Worm (Caenorhabditis elegans) whole organism, mixed stage, embryonic: ENCODE measurements around the gene T28C12.1.

Source experiments
- M03D4.4 ChIP-seq: sonication (generic microtip); optimal IDR thresholded peaks from 2 replicates; lab custom pipeline; 2017; ENCODE audit warnings: mild to moderate bottlenecking, missing genetic modification characterization, missing compliant biosample characterization
- bed-3 ChIP-seq: fragments of 200-800 bp; sonication (Bioruptor generic); optimal IDR thresholded peaks from 3 replicates; lab custom pipeline; 2018; ENCODE audit warnings: mild to moderate bottlenecking, missing genetic modification characterization, moderate library complexity, missing compliant biosample characterization
- blmp-1 ChIP-seq: fragments of 150-350 bp; optimal IDR thresholded peaks from 2 replicates; lab custom pipeline; 2014; ENCODE audit warnings: missing biosample characterization, missing genetic modification characterization
- ceh-39 ChIP-seq: fragments of 150-350 bp; optimal IDR thresholded peaks from 2 replicates; lab custom pipeline; 2014; ENCODE audit warnings: missing biosample characterization, missing genetic modification characterization
- ceh-43 ChIP-seq: fragments of 200-800 bp; sonication (Bioruptor generic); optimal IDR thresholded peaks from 2 replicates; lab custom pipeline; 2018; ENCODE audit warnings: mild to moderate bottlenecking, missing genetic modification characterization, moderate library complexity, missing compliant biosample characterization
- ceh-83 ChIP-seq: fragments of 200-800 bp; sonication (Bioruptor generic); optimal IDR thresholded peaks from 2 replicates; lab custom pipeline; 2018; ENCODE audit warnings: mild to moderate bottlenecking, missing genetic modification characterization, missing compliant biosample characterization
- cnd-1 ChIP-seq: fragments of 200-800 bp; sonication (Bioruptor generic); optimal IDR thresholded peaks from 2 replicates; lab custom pipeline; 2018; ENCODE audit warnings: mild to moderate bottlenecking, missing genetic modification characterization, missing compliant biosample characterization
- drap-1 ChIP-seq: fragments of 200-800 bp; sonication (Bioruptor generic); optimal IDR thresholded peaks from 3 replicates; lab custom pipeline; 2018; ENCODE audit warnings: mild to moderate bottlenecking, missing genetic modification characterization, missing compliant biosample characterization
- elt-1 ChIP-seq: sonication (generic microtip); optimal IDR thresholded peaks from 2 replicates; lab custom pipeline; 2017; ENCODE audit warnings: missing genetic modification characterization, mild to moderate bottlenecking, missing compliant biosample characterization, antibody characterized with exemption, moderate library complexity, borderline replicate concordance; ENCODE audit not compliant: insufficient read depth
- elt-3 ChIP-seq: fragments of 150-350 bp; optimal IDR thresholded peaks from 2 replicates; lab custom pipeline; 2014; ENCODE audit warnings: missing biosample characterization, missing genetic modification characterization
- flh-1 ChIP-seq: fragments of 200-800 bp; sonication (Bioruptor generic); optimal IDR thresholded peaks from 2 replicates; lab custom pipeline; 2018; ENCODE audit warnings: mild to moderate bottlenecking, missing genetic modification characterization, moderate library complexity, missing compliant biosample characterization
- ham-2 ChIP-seq: fragments of 200-800 bp; sonication (Bioruptor generic); optimal IDR thresholded peaks from 2 replicates; lab custom pipeline; 2018; ENCODE audit warnings: mild to moderate bottlenecking, missing genetic modification characterization, missing compliant biosample characterization
- hlh-1 ChIP-seq: fragments of 150-350 bp; optimal IDR thresholded peaks from 2 replicates; lab custom pipeline; 2014; ENCODE audit warnings: missing biosample characterization, missing genetic modification reagents, missing genetic modification characterization
- lin-32 ChIP-seq: fragments of 200-800 bp; sonication (Bioruptor generic); optimal IDR thresholded peaks from 2 replicates; lab custom pipeline; 2018; ENCODE audit warnings: mild to moderate bottlenecking, missing genetic modification characterization, missing compliant biosample characterization
- lsy-2 ChIP-seq: fragments of 150-350 bp; optimal IDR thresholded peaks from 2 replicates; lab custom pipeline; 2014; ENCODE audit warnings: missing biosample characterization, missing genetic modification characterization
- mab-5 ChIP-seq: fragments of 150-350 bp; optimal IDR thresholded peaks from 2 replicates; lab custom pipeline; 2014; ENCODE audit warnings: missing biosample characterization, missing genetic modification characterization
- mep-1 ChIP-seq: fragments of 150-350 bp; optimal IDR thresholded peaks from 2 replicates; lab custom pipeline; 2017; ENCODE audit warnings: missing biosample characterization, missing genetic modification reagents, missing genetic modification characterization, inconsistent platforms
- mls-2 ChIP-seq: sonication (generic microtip); optimal IDR thresholded peaks from 2 replicates; lab custom pipeline; 2016; ENCODE audit warnings: mild to moderate bottlenecking, missing genetic modification characterization, moderate library complexity, missing compliant biosample characterization
- nhr-12 ChIP-seq: fragments of 150-350 bp; optimal IDR thresholded peaks from 2 replicates; lab custom pipeline; 2014; ENCODE audit warnings: missing biosample characterization, missing genetic modification characterization
- nhr-2 ChIP-seq: fragments of 150-350 bp; optimal IDR thresholded peaks from 2 replicates; lab custom pipeline; 2014; ENCODE audit warnings: missing biosample characterization, missing genetic modification characterization
- nhr-237 ChIP-seq: fragments of 150-350 bp; optimal IDR thresholded peaks from 2 replicates; lab custom pipeline; 2014; ENCODE audit warnings: missing biosample characterization, missing genetic modification characterization
- nhr-28 ChIP-seq: fragments of 150-350 bp; optimal IDR thresholded peaks from 2 replicates; lab custom pipeline; 2014; ENCODE audit warnings: missing biosample characterization, missing genetic modification characterization
- nhr-76 ChIP-seq: sonication (generic microtip); optimal IDR thresholded peaks from 2 replicates; lab custom pipeline; 2017; ENCODE audit warnings: missing biosample characterization, missing genetic modification characterization
- pha-4 ChIP-seq: fragments of 150-350 bp; optimal IDR thresholded peaks from 2 replicates; lab custom pipeline; 2018; ENCODE audit warnings: missing biosample characterization, missing genetic modification reagents, missing genetic modification characterization
- sem-2 ChIP-seq: fragments of 200-800 bp; sonication (Bioruptor generic); optimal IDR thresholded peaks from 2 replicates; lab custom pipeline; 2018; ENCODE audit warnings: mild to moderate bottlenecking, missing genetic modification characterization, missing compliant biosample characterization
- snpc-4 ChIP-seq: fragments of 150-350 bp; optimal IDR thresholded peaks from 2 replicates; lab custom pipeline; 2014; ENCODE audit warnings: missing biosample characterization, missing genetic modification characterization
- sptf-1 ChIP-seq: sonication (generic microtip); optimal IDR thresholded peaks from 2 replicates; lab custom pipeline; 2017; ENCODE audit warnings: mild to moderate bottlenecking, missing genetic modification characterization, moderate library complexity, missing compliant biosample characterization
- tbx-8 ChIP-seq: fragments of 200-800 bp; sonication (Bioruptor generic); optimal IDR thresholded peaks from 2 replicates; lab custom pipeline; 2018; ENCODE audit warnings: mild to moderate bottlenecking, missing genetic modification characterization, moderate library complexity, missing compliant biosample characterization
- unc-120 ChIP-seq: sonication (generic microtip); optimal IDR thresholded peaks from 2 replicates; lab custom pipeline; 2017; ENCODE audit warnings: missing genetic modification characterization, missing compliant biosample characterization; ENCODE audit not compliant: poor library complexity, severe bottlenecking
- unc-39 ChIP-seq: fragments of 150-350 bp; optimal IDR thresholded peaks from 2 replicates; lab custom pipeline; 2014; ENCODE audit warnings: missing biosample characterization, missing genetic modification characterization
- unc-62 ChIP-seq: fragments of 150-350 bp; optimal IDR thresholded peaks from 2 replicates; lab custom pipeline; 2014; ENCODE audit warnings: missing biosample characterization, missing genetic modification reagents, missing genetic modification characterization
- zip-8 ChIP-seq: fragments of 150-350 bp; optimal IDR thresholded peaks from 2 replicates; lab custom pipeline; 2014; ENCODE audit warnings: missing biosample characterization, missing genetic modification characterization

The T28C12.1 gene

ce11 chrV:6342502-6342901, 10.8 kb downstream of the T28C12.1 start:
- TF ChIP-seq hlh-1 (tag; lab: Kevin White, UChicago) (peak; percentile 93), unc-120 (peak; percentile 36), zip-8 (tag; lab: Kevin White, UChicago) (no peak), elt-1 (no peak)

ce11 chrV:6344531-6345171, 12.9 kb downstream of the T28C12.1 start:
- TF ChIP-seq pha-4 (tag; lab: Kevin White, UChicago) = no peak

ce11 chrV:6346043-6346618, 14.4 kb downstream of the T28C12.1 start:
- no peak for TF ChIP-seq nhr-12
- TF ChIP-seq hlh-1 (tag; lab: Kevin White, UChicago) = peak; percentile 30
- TF ChIP-seq nhr-237 = no peak
- TF ChIP-seq tbx-8 (GFP tag; lab: Kevin White, UChicago) = no peak
- no peak for TF ChIP-seq nhr-2
- no peak for TF ChIP-seq lsy-2 (tag; lab: Kevin White, UChicago)
- TF ChIP-seq bed-3 (GFP tag; lab: Kevin White, UChicago) = no peak
- TF ChIP-seq elt-3 (tag; lab: Kevin White, UChicago) = no peak
- TF ChIP-seq lin-32 = no peak

- TF ChIP-seq unc-62 (GFP tag; lab: Kevin White, UChicago) = no peak
- no peak for TF ChIP-seq ceh-39 (tag; lab: Kevin White, UChicago)
- no peak for TF ChIP-seq sptf-1 (tag; lab: Kevin White, UChicago)
Observed at ce11 chrV:6346906-6347305, 15.2 kb downstream of the T28C12.1 start.

- TF ChIP-seq unc-39 (tag; lab: Kevin White, UChicago) (no peak), blmp-1 (tag; lab: Kevin White, UChicago) (no peak), ceh-39 (tag; lab: Kevin White, UChicago) (no peak), ceh-83 (GFP tag; lab: Kevin White, UChicago) (no peak), drap-1 (no peak), mep-1 (tag; lab: Kevin White, UChicago) (no peak), snpc-4 (no peak), M03D4.4 (tag; lab: Kevin White, UChicago) (no peak), sem-2 (GFP tag; lab: Kevin White, UChicago) (no peak)
Observed at ce11 chrV:6348133-6348532, 16.4 kb downstream of the T28C12.1 start.

ce11 chrV:6349597-6349996, 17.9 kb downstream of the T28C12.1 start:
- TF ChIP-seq mls-2 (tag; lab: Kevin White, UChicago) (no peak), unc-120 (no peak), ceh-83 (GFP tag; lab: Kevin White, UChicago) (no peak), blmp-1 (tag; lab: Kevin White, UChicago) (no peak), unc-39 (tag; lab: Kevin White, UChicago) (no peak), ham-2 (no peak), nhr-28 (no peak), hlh-1 (tag; lab: Kevin White, UChicago) (no peak), nhr-12 (no peak), nhr-76 (no peak), mab-5 (tag; lab: Kevin White, UChicago) (no peak), M03D4.4 (tag; lab: Kevin White, UChicago) (no peak), cnd-1 (tag; lab: Kevin White, UChicago) (no peak), mep-1 (tag; lab: Kevin White, UChicago) (no peak), nhr-237 (no peak), flh-1 (GFP tag; lab: Kevin White, UChicago) (no peak), ceh-43 (GFP tag; lab: Kevin White, UChicago) (no peak), lsy-2 (tag; lab: Kevin White, UChicago) (no peak)
